Fruit fly (Drosophila melanogaster) whole organism, wandering third instar larva: ENCODE data around the gene cona.

Source experiments
- Abd-B ChIP-seq: fragments of >200 bp; optimal IDR thresholded peaks from 2 replicates; lab custom pipeline; 2017; ENCODE audit warnings: missing biosample characterization, missing genetic modification characterization
- CG32264 ChIP-seq: fragments of 200-800 bp; sonication (Bioruptor generic); optimal IDR thresholded peaks from 2 replicates; lab custom pipeline; 2016; ENCODE audit warnings: missing biosample characterization, missing genetic modification characterization
- CG9705 ChIP-seq: fragments of 200-800 bp; sonication (Bioruptor generic); optimal IDR thresholded peaks from 2 replicates; lab custom pipeline; 2018; ENCODE audit warnings: missing biosample characterization, mild to moderate bottlenecking, missing genetic modification characterization
- CrebA ChIP-seq: fragments of 200-800 bp; sonication (Bioruptor generic); optimal IDR thresholded peaks from 2 replicates; lab custom pipeline; 2016; ENCODE audit warnings: missing biosample characterization, mild to moderate bottlenecking, missing genetic modification characterization, borderline replicate concordance
- Dfd ChIP-seq: fragments of >200 bp; optimal IDR thresholded peaks from 2 replicates; lab custom pipeline; 2017; ENCODE audit warnings: missing biosample characterization, missing genetic modification characterization
- Dif ChIP-seq: fragments of 200-275, 200-300 bp; sonication (Bioruptor generic); optimal IDR thresholded peaks from 2 replicates; lab custom pipeline; 2018; ENCODE audit warnings: missing biosample characterization, missing genetic modification characterization; ENCODE audit not compliant: partially characterized antibody
- GATAd ChIP-seq: sonication (Bioruptor generic); optimal IDR thresholded peaks from 2 replicates; lab custom pipeline; 2016; ENCODE audit warnings: missing biosample characterization, missing genetic modification characterization
- HLH106 ChIP-seq: fragments of 200-800 bp; optimal IDR thresholded peaks from 3 replicates; lab custom pipeline; 2019; ENCODE audit warnings: missing biosample characterization, mild to moderate bottlenecking, missing genetic modification characterization, moderate library complexity
- Hnf4 ChIP-seq: fragments of 200-800 bp; sonication (Bioruptor generic); optimal IDR thresholded peaks from 2 replicates; lab custom pipeline; 2016; ENCODE audit warnings: missing biosample characterization, mild to moderate bottlenecking, missing genetic modification characterization
- Hr78 ChIP-seq: fragments of >200 bp; optimal IDR thresholded peaks from 2 replicates; lab custom pipeline; 2017; ENCODE audit warnings: missing biosample characterization, missing genetic modification characterization
- Hr83 ChIP-seq: fragments of 200-300 bp; sonication (Bioruptor generic); optimal IDR thresholded peaks from 2 replicates; lab custom pipeline; 2016; ENCODE audit warnings: missing biosample characterization, mild to moderate bottlenecking, missing genetic modification characterization, moderate library complexity; ENCODE audit not compliant: poor library complexity, severe bottlenecking
- Jra ChIP-seq: sonication (Bioruptor generic); optimal IDR thresholded peaks from 2 replicates; lab custom pipeline; 2016; ENCODE audit warnings: missing biosample characterization, missing genetic modification characterization
- Mio ChIP-seq: sonication (Bioruptor generic); optimal IDR thresholded peaks from 2 replicates; lab custom pipeline; 2016; ENCODE audit warnings: missing biosample characterization, missing genetic modification characterization
- Myc ChIP-seq: fragments of >200 bp; optimal IDR thresholded peaks from 2 replicates; lab custom pipeline; 2017
- N ChIP-seq: fragments of >200 bp; optimal IDR thresholded peaks from 2 replicates; lab custom pipeline; 2018; ENCODE audit warnings: missing biosample characterization, missing external identifiers, missing genetic modification characterization
- OdsH ChIP-seq: fragments of 200-800 bp; sonication (Bioruptor generic); optimal IDR thresholded peaks from 2 replicates; lab custom pipeline; 2016; ENCODE audit warnings: missing biosample characterization, mild to moderate bottlenecking, missing genetic modification characterization
- Rel ChIP-seq, 2 experiments: fragments of 200-800 bp; sonication (Bioruptor generic) in 1 of 2; optimal IDR thresholded peaks; 2 replicates in 1 of 2; 3 replicates in 1 of 2; lab custom pipeline; 2016 to 2019; ENCODE audit warnings: mild to moderate bottlenecking in 2 of 2, missing biosample characterization in 2 of 2, missing genetic modification characterization in 2 of 2, moderate library complexity in 1 of 2
- Sp1 ChIP-seq: fragments of 200-800 bp; sonication (Bioruptor generic); optimal IDR thresholded peaks from 3 replicates; lab custom pipeline; 2019; ENCODE audit warnings: missing biosample characterization, mild to moderate bottlenecking, missing genetic modification characterization, moderate library complexity
- Vsx2 ChIP-seq: fragments of 200-300, 225-300 bp; sonication (Bioruptor generic); optimal IDR thresholded peaks from 2 replicates; lab custom pipeline; 2018; ENCODE audit warnings: missing biosample characterization, missing genetic modification characterization; ENCODE audit not compliant: partially characterized antibody
- br ChIP-seq: fragments of 200-800 bp; sonication (Bioruptor generic); optimal IDR thresholded peaks from 2 replicates; lab custom pipeline; 2016; ENCODE audit warnings: missing biosample characterization, missing genetic modification characterization
- brk ChIP-seq: fragments of 200-800 bp; sonication (Bioruptor generic); optimal IDR thresholded peaks from 2 replicates; lab custom pipeline; 2016; ENCODE audit warnings: missing biosample characterization, mild to moderate bottlenecking, missing genetic modification characterization
- dl ChIP-seq, 2 experiments: fragments of 175-275, 200-275 bp in 1 of 2; fragments of 200-275 bp in 1 of 2; sonication (Bioruptor generic); optimal IDR thresholded peaks; lab custom pipeline; 2018; ENCODE audit warnings: mild to moderate bottlenecking in 2 of 2, missing biosample characterization in 2 of 2, missing genetic modification characterization in 2 of 2, moderate library complexity in 2 of 2; ENCODE audit not compliant: partially characterized antibody in 2 of 2, insufficient read depth in 1 of 2
- dmrt93B ChIP-seq: fragments of 200-800 bp; sonication (Bioruptor generic); optimal IDR thresholded peaks from 2 replicates; lab custom pipeline; 2018; ENCODE audit warnings: missing biosample characterization, mild to moderate bottlenecking, missing genetic modification characterization
- dsf ChIP-seq: sonication (Bioruptor generic); optimal IDR thresholded peaks from 2 replicates; lab custom pipeline; 2016; ENCODE audit warnings: missing biosample characterization, missing genetic modification characterization, borderline replicate concordance
- ey ChIP-seq: fragments of 200-800 bp; sonication (Bioruptor generic); optimal IDR thresholded peaks from 2 replicates; lab custom pipeline; 2016; ENCODE audit warnings: missing biosample characterization, missing genetic modification characterization
- foxo ChIP-seq, 2 experiments: fragments of 200-800 bp; sonication (Bioruptor generic); optimal IDR thresholded peaks; 2 replicates in 1 of 2; 3 replicates in 1 of 2; lab custom pipeline; 2016 to 2017; ENCODE audit warnings: missing biosample characterization in 2 of 2, missing genetic modification characterization in 2 of 2
- fru ChIP-seq: fragments of 200-800 bp; sonication (Bioruptor generic); optimal IDR thresholded peaks from 3 replicates; lab custom pipeline; 2016; ENCODE audit warnings: missing biosample characterization, mild to moderate bottlenecking, missing genetic modification characterization
- h ChIP-seq: fragments of 200-800 bp; sonication (Bioruptor generic); optimal IDR thresholded peaks from 3 replicates; lab custom pipeline; 2016; ENCODE audit warnings: missing biosample characterization, mild to moderate bottlenecking, missing genetic modification characterization
- lola ChIP-seq: fragments of >200 bp; optimal IDR thresholded peaks from 2 replicates; lab custom pipeline; 2017; ENCODE audit warnings: missing biosample characterization, missing genetic modification characterization
- pan ChIP-seq: fragments of >200 bp; optimal IDR thresholded peaks from 2 replicates; lab custom pipeline; 2017
- psq ChIP-seq: fragments of 200-800 bp; sonication (Bioruptor generic); optimal IDR thresholded peaks from 3 replicates; lab custom pipeline; 2017; ENCODE audit warnings: missing biosample characterization, mild to moderate bottlenecking, missing genetic modification characterization, moderate library complexity
- rgr ChIP-seq: fragments of 200-800 bp; sonication (Bioruptor generic); optimal IDR thresholded peaks from 3 replicates; lab custom pipeline; 2016; ENCODE audit warnings: missing biosample characterization, mild to moderate bottlenecking, missing genetic modification characterization
- sage ChIP-seq: fragments of 200-800 bp; sonication (Bioruptor generic); optimal IDR thresholded peaks from 2 replicates; lab custom pipeline; 2016; ENCODE audit warnings: missing biosample characterization, mild to moderate bottlenecking, missing genetic modification characterization
- sv ChIP-seq: fragments of 200-800 bp; sonication (Bioruptor generic); optimal IDR thresholded peaks from 3 replicates; lab custom pipeline; 2016; ENCODE audit warnings: missing biosample characterization, missing genetic modification characterization
- tai ChIP-seq: sonication (Bioruptor generic); optimal IDR thresholded peaks from 2 replicates; lab custom pipeline; 2016; ENCODE audit warnings: missing biosample characterization, missing genetic modification characterization
- usp ChIP-seq: fragments of >200 bp; optimal IDR thresholded peaks from 2 replicates; lab custom pipeline; 2017; ENCODE audit warnings: missing biosample characterization, missing genetic modification characterization
- woc ChIP-seq: sonication (Bioruptor generic); optimal IDR thresholded peaks from 2 replicates; lab custom pipeline; 2016; ENCODE audit warnings: missing biosample characterization, mild to moderate bottlenecking, missing genetic modification characterization

The cona gene

DNA sequence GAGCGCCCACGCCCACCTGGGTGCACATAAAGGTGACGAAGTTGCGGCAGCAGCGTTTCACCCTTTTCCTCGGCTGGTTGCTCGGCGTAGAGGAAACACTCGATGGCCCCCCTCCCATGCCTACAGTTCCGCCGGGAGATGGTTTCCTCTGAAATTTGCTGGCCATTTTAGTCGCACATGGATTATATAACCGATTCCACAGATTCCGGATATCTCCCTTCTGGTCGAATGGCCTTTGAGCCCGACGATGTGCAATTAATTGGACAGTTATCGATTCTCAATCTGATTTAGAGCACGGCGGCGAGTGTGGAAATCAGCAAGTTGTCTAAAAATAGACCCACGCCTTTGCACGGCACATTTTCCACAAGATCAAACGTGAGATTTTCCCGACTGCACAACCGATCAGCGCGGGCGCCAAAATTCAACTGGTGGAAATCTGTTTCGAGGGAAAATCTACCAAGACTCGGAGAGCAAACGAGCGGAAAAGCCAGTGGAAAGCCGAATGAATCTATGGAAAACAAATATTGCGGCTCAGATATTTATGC, 25.6 kb downstream of the cona start, which contains the start of gene CG10864:
TSS of gene CG10864 (minus strand) at position 427 of the 545 bp plus-strand sequence.
- TF ChIP-seq ey (GFP tag; lab: Kevin White, UChicago) = no peak

DNA sequence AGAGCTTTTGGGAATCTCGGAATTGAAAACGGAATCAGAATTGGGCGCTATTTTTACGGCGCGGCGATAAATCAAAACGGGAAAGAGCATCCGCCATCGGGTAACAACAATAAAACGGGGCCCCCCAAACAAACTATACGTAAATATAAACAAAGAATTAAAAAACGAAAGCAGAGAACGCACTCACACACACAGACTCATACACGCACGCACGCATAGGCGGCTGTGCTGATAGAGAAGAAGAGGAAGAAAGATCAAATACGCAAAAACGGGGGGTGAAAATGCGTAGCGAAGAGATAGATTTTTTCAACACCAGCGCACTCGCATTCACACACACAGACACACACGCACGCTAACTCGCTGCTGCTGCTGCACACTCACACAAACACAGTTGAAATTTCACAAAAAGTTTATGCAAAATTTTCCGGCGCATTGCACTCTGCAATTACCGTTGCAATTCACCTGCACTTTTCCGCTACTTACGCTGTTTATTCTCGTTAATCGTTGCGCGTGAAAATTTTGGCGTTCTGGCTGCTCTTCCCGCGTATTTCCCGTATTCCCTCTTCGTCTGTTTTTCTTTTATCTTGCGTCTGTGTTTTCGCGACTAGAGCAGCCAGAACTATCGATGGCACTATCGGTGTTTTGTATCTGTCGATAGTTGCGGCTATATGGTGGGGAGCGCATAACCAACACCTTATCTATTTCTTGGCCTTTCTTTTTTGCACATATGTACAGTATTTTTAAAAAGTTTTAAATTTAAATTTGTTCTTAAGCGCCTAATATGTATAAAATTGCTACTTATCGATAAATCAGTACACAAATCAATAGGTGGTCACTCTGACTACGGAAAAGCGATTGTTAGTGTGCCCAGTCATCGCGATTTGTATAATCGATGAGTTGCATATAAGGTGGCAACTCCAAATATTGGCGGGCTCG, 26.9 kb downstream of the cona start, which contains the start of gene CG31122:
TSS of gene CG31122 (minus strand) at position 596 of the 936 bp plus-strand sequence.
- TF ChIP-seq CG9705 (GFP tag; lab: Kevin White, UChicago) (no peak), h (GFP tag; lab: Kevin White, UChicago) (peak; percentile 60), brk (GFP tag; lab: Kevin White, UChicago) (no peak), HLH106 (tag; lab: Kevin White, UChicago) (no peak), Rel (GFP tag; optimal IDR thresholded peaks at IDR 0.05; lab: Kevin White, UChicago) (no peak), Rel (tag; optimal IDR thresholded peaks at IDR 0.05; lab: Kevin White, UChicago) (peak; percentile 52), Hr78 (GFP tag; lab: Kevin White, UChicago) (no peak), br (peak; percentile 63), pan (lab: Kevin White, UChicago) (no peak), GATAd (peak; percentile 42), lola (GFP tag; lab: Kevin White, UChicago) (peak; percentile 65), woc (GFP tag; lab: Kevin White, UChicago) (peak; percentile 49), dl (GFP tag; optimal IDR thresholded peaks at IDR 0.05; lab: Kevin White, UChicago; ENCODE audit: insufficient read depth in 1 of 2, partially characterized antibody in 2 of 2) (no peak), sv (GFP tag; lab: Kevin White, UChicago) (no peak), CrebA (GFP tag; lab: Kevin White, UChicago) (no peak), foxo (GFP tag; optimal IDR thresholded peaks at IDR 0.05; lab: Kevin White, UChicago) (peak; percentile 34 to 61), sage (GFP tag; lab: Kevin White, UChicago) (no peak), Abd-B (peak; percentile 42), usp (GFP tag; lab: Kevin White, UChicago) (no peak), Dif (GFP tag; lab: Kevin White, UChicago) (no peak), psq (GFP tag; lab: Kevin White, UChicago) (peak; percentile 96), N (GFP tag; lab: Kevin White, UChicago) (peak; percentile 50), dsf (GFP tag; lab: Kevin White, UChicago) (peak; percentile 15), Hnf4 (peak; percentile 77), Hr83 (GFP tag; lab: Kevin White, UChicago) (no peak), ey (GFP tag; lab: Kevin White, UChicago) (no peak), Dfd (no peak), Jra (peak; percentile 64), rgr (GFP tag; lab: Kevin White, UChicago) (no peak), OdsH (GFP tag; lab: Kevin White, UChicago) (peak; percentile 20), CG32264 (GFP tag; lab: Kevin White, UChicago) (no peak), tai (no peak), dmrt93B (GFP tag; lab: Kevin White, UChicago) (no peak), Myc (lab: Kevin White, UChicago) (no peak), Mio (GFP tag; lab: Kevin White, UChicago) (no peak), Sp1 (GFP tag; lab: Kevin White, UChicago) (no peak), fru (peak; percentile 38), Vsx2 (GFP tag; lab: Kevin White, UChicago) (no peak)
